Worm (Caenorhabditis elegans): ENCODE measurements around the gene slc-17.3.
A peak's percentile ranks its signal among the peaks of the same experiment; 100 is the strongest.

Gene slc-17.3

DNA sequence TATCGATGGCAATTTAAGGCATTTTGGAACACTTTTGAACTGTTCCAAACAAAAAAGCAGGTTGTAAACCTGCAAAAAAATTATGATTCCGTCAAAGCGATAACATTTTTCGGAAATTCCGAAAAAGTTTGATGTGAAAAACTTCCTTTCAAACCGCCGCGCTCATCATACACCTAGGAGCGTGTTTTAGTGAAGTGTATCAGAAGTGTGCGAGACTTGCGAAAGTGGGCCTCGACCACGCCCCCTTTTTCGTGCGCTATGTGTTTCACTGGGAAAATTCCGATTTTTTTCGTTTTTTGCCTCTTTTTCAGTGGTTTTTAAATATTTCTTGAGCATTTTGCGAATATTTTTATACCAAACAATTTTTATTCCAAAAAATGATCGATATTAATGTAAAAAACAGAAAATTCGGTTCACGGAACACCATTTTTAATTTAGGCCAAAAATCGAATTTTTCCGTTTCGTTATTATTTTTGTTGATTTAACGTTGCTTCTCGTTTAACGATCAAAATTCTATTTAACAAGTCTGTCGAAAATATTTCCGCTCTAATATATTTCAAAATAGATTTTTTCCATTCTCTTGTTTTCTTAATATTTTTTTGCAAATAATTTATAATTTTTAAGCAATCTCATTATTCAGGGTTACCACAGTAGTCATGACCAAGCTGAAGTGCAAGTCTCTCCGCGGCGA is 10.4 kb downstream of the slc-17.3 start, which contains the start of gene rpl-35 (continued):
- TF ChIP-seq daf-12 (tag; optimal IDR thresholded peaks at IDR 0.05) (peak; percentile 91), ztf-4 (tag; optimal IDR thresholded peaks at IDR 0.05) (peak; percentile 94), mdl-1 (tag; optimal IDR thresholded peaks at IDR 0.05) (peak; percentile 79), lin-15B (tag; optimal IDR thresholded peaks at IDR 0.05) (peak; percentile 100), skn-1 (tag; optimal IDR thresholded peaks at IDR 0.05) (peak; percentile 97), nhr-12 (tag; optimal IDR thresholded peaks at IDR 0.05) (no peak), mml-1 (tag; optimal IDR thresholded peaks at IDR 0.05) (no peak), nhr-28 (tag; optimal IDR thresholded peaks at IDR 0.05) (peak; percentile 86)

DNA sequence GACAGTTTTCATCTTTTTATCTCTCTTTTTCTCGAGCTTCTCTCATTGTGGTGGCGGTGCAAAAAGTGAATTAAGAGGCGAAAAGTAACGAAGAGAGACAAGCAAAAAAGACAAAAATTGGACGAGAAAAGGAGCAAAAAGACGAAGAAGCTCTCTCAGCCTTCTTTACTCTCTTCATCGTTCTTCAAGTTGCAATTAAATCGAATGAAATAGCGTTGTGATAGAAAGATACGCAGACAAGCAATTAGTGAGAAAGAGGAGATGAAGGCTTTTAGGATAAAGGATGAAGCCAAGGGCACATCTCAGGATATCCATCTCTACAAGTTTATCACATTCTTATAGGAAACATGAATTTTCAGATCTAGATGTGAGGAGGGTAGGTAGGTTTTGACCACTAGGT is 16.9 kb downstream of the slc-17.3 start:
- TF ChIP-seq egl-27 (tag; optimal IDR thresholded peaks at IDR 0.05) (no peak), sea-2 (GFP tag; optimal IDR thresholded peaks at IDR 0.05) (no peak), egl-5 (tag; optimal IDR thresholded peaks at IDR 0.05) (peak; percentile 6), daf-12 (tag; optimal IDR thresholded peaks at IDR 0.05) (no peak), nhr-43 (tag; optimal IDR thresholded peaks at IDR 0.05; ENCODE audit: poor library complexity, severe bottlenecking) (no peak), mml-1 (tag; optimal IDR thresholded peaks at IDR 0.05) (no peak), nfya-1 (tag; optimal IDR thresholded peaks at IDR 0.05; ENCODE audit: insufficient read depth) (peak; percentile 29), lin-39 (tag; optimal IDR thresholded peaks at IDR 0.05) (no peak)

ce11 chrIII:7843536-7843935 is 21.6 kb downstream of the slc-17.3 start, which contains the start of gene ZK652.8:
TSS of gene ZK652.8 (minus strand) at chrIII:7843636.
- TF ChIP-seq fkh-2 (tag; optimal IDR thresholded peaks at IDR 0.05) (no peak), pqm-1 (tag; optimal IDR thresholded peaks at IDR 0.05) (no peak), snpc-4 (tag; optimal IDR thresholded peaks at IDR 0.05) (no peak)

ce11 chrIII:7838907-7839642 is 26.0 kb downstream of the slc-17.3 start, which contains the start of gene ceh-23:
TSS of gene ceh-23 (plus strand) at chrIII:7839592.
- TF ChIP-seq ama-1 (optimal IDR thresholded peaks at IDR 0.05) (no peak), nhr-43 (tag; optimal IDR thresholded peaks at IDR 0.05; ENCODE audit: poor library complexity, severe bottlenecking) (no peak), zag-1 (tag; optimal IDR thresholded peaks at IDR 0.05) (no peak), elt-3 (tag; optimal IDR thresholded peaks at IDR 0.05) (no peak), ceh-82 (tag; optimal IDR thresholded peaks at IDR 0.05) (no peak), fkh-2 (tag; optimal IDR thresholded peaks at IDR 0.05) (no peak)

DNA sequence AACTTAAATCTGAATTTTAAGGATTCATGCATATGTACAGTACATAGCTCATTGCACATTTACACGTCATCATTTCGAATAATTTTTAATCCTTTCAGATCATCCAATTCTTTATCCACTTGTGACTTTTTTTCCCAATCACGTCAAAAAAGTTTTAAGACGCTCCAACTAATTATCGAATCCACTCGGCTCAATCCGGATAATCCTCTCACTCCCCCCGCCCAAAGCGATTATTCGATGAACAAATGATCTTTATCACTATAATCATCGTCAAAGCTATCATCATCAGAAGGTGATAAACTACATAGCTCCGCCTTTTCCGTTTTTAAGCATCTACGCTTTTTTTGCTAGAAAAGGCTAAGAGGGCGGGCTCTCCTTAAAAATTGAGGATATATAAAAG is 27.5 kb downstream of the slc-17.3 start:
- TF ChIP-seq nhr-67 (tag; optimal IDR thresholded peaks at IDR 0.05) (no peak), nhr-77 (tag; optimal IDR thresholded peaks at IDR 0.05) (no peak), egl-27 (tag; optimal IDR thresholded peaks at IDR 0.05) (no peak), nhr-28 (tag; optimal IDR thresholded peaks at IDR 0.05) (no peak), ceh-82 (tag; optimal IDR thresholded peaks at IDR 0.05) (no peak), elt-3 (tag; optimal IDR thresholded peaks at IDR 0.05) (no peak), ceh-9 (tag; optimal IDR thresholded peaks at IDR 0.05) (no peak), fkh-10 (GFP tag; optimal IDR thresholded peaks at IDR 0.05) (no peak), lin-39 (tag; optimal IDR thresholded peaks at IDR 0.05) (no peak), nhr-12 (tag; optimal IDR thresholded peaks at IDR 0.05) (no peak), unc-62 (GFP tag; optimal IDR thresholded peaks at IDR 0.05) (no peak), elt-2 (tag; optimal IDR thresholded peaks at IDR 0.05) (no peak), nhr-11 (tag; optimal IDR thresholded peaks at IDR 0.05) (no peak), ceh-28 (tag; optimal IDR thresholded peaks at IDR 0.05) (no peak), lin-15B (tag; optimal IDR thresholded peaks at IDR 0.05) (no peak), tbx-2 (tag; optimal IDR thresholded peaks at IDR 0.05) (no peak), nfya-1 (tag; optimal IDR thresholded peaks at IDR 0.05; ENCODE audit: insufficient read depth) (no peak)

- TF ChIP-seq R02D3.7 (tag; optimal IDR thresholded peaks at IDR 0.05) (no peak), ceh-9 (tag; optimal IDR thresholded peaks at IDR 0.05) (no peak), lin-39 (tag; optimal IDR thresholded peaks at IDR 0.05) (no peak), nfya-1 (tag; optimal IDR thresholded peaks at IDR 0.05; ENCODE audit: insufficient read depth) (no peak), aly-2 (tag; optimal IDR thresholded peaks at IDR 0.05) (no peak), egl-27 (tag; optimal IDR thresholded peaks at IDR 0.05) (no peak), nhr-25 (tag; optimal IDR thresholded peaks at IDR 0.05) (no peak), elt-2 (tag; optimal IDR thresholded peaks at IDR 0.05) (no peak), mdl-1 (tag; optimal IDR thresholded peaks at IDR 0.05) (no peak), nhr-67 (tag; optimal IDR thresholded peaks at IDR 0.05) (no peak), ceh-82 (tag; optimal IDR thresholded peaks at IDR 0.05) (no peak), mml-1 (tag; optimal IDR thresholded peaks at IDR 0.05) (no peak), snpc-4 (tag; optimal IDR thresholded peaks at IDR 0.05) (no peak), tbx-2 (tag; optimal IDR thresholded peaks at IDR 0.05) (no peak), nhr-43 (tag; optimal IDR thresholded peaks at IDR 0.05; ENCODE audit: poor library complexity, severe bottlenecking) (no peak), ZK546.5 (tag; optimal IDR thresholded peaks at IDR 0.05) (no peak), sea-2 (GFP tag; optimal IDR thresholded peaks at IDR 0.05) (no peak), ztf-11 (tag; optimal IDR thresholded peaks at IDR 0.05) (no peak)
Observed at ce11 chrIII:7835684-7836083, 29.4 kb downstream of the slc-17.3 start.

Measured in whole organism, L3 larva.